Worm (Caenorhabditis elegans) whole organism, L4 larva: Measurements from ENCODE around the gene Y39A1A.20.

Experiments
- F37D6.2 ChIP-seq: sonication (generic microtip); optimal IDR thresholded peaks from 2 replicates; lab custom pipeline; 2016; ENCODE audit warnings: mild to moderate bottlenecking, missing genetic modification characterization, missing compliant biosample characterization
- F49E8.2 ChIP-seq: sonication (generic microtip); optimal IDR thresholded peaks from 2 replicates; lab custom pipeline; 2016; ENCODE audit warnings: missing compliant biosample characterization, mild to moderate bottlenecking, missing genetic modification characterization, borderline replicate concordance
- T26A8.4 ChIP-seq: fragments of 200-800 bp; sonication (Bioruptor generic); IDR thresholded peaks from 2 replicates; pipeline ENCODE4 v1.3.6; 2022; ENCODE audit warnings: missing genetic modification characterization, missing compliant biosample characterization
- Y48G9A.11 ChIP-seq: fragments of 200-800 bp; sonication (Bioruptor generic); IDR thresholded peaks from 2 replicates; pipeline ENCODE4 v1.3.6; 2022; ENCODE audit warnings: missing genetic modification reagents, missing genetic modification characterization, missing compliant biosample characterization
- Y75B8A.6 ChIP-seq: fragments of 200-800 bp; sonication (Bioruptor generic); IDR thresholded peaks from 2 replicates; pipeline ENCODE4 v1.3.6; 2022; ENCODE audit warnings: missing genetic modification reagents, missing genetic modification characterization, missing compliant biosample characterization
- ZK337.2 ChIP-seq: fragments of 200-800 bp; sonication (Bioruptor generic); IDR thresholded peaks from 2 replicates; pipeline ENCODE4 v1.3.6; 2022; ENCODE audit warnings: missing genetic modification reagents, missing genetic modification characterization, missing compliant biosample characterization
- ZK546.5 ChIP-seq, 2 experiments: sonication (generic microtip); optimal IDR thresholded peaks; 2 replicates each; lab custom pipeline; 2017; ENCODE audit warnings: missing biosample characterization in 2 of 2, missing genetic modification characterization in 2 of 2
- aha-1 ChIP-seq: fragments of 150-350 bp; peaks from one replicate; lab custom pipeline; 2014; ENCODE audit warnings: missing biosample characterization, missing genetic modification characterization
- aly-2 ChIP-seq: sonication (generic microtip); optimal IDR thresholded peaks from 2 replicates; lab custom pipeline; 2018; ENCODE audit warnings: missing biosample characterization, missing genetic modification characterization
- ceh-28 ChIP-seq: fragments of 150-350 bp; optimal IDR thresholded peaks from 2 replicates; lab custom pipeline; 2014; ENCODE audit warnings: missing biosample characterization, missing genetic modification reagents, missing genetic modification characterization
- ceh-32 ChIP-seq: sonication (generic microtip); optimal IDR thresholded peaks from 2 replicates; lab custom pipeline; 2016; ENCODE audit warnings: mild to moderate bottlenecking, missing genetic modification characterization, missing compliant biosample characterization; ENCODE audit not compliant: poor library complexity
- ceh-44 ChIP-seq: fragments of 200-800 bp; sonication (Bioruptor generic); IDR thresholded peaks from 2 replicates; pipeline ENCODE4 v1.3.6; 2022; ENCODE audit warnings: missing genetic modification reagents, missing genetic modification characterization, missing compliant biosample characterization
- ces-1 ChIP-seq: fragments of 150-350 bp; sonication (generic microtip); optimal IDR thresholded peaks from 4 replicates; lab custom pipeline; 2014; ENCODE audit warnings: missing biosample characterization, missing genetic modification reagents, missing genetic modification characterization
- daf-12 ChIP-seq: fragments of 150-350 bp; optimal IDR thresholded peaks from 2 replicates; lab custom pipeline; 2014; ENCODE audit warnings: missing biosample characterization, missing genetic modification reagents, missing genetic modification characterization
- daf-16 ChIP-seq, 3 experiments: sonication (generic microtip); optimal IDR thresholded peaks; 2 replicates each; lab custom pipeline; 2016 to 2017; ENCODE audit warnings: missing genetic modification characterization in 3 of 3, missing genetic modification reagents in 3 of 3, mild to moderate bottlenecking in 2 of 3, missing compliant biosample characterization in 2 of 3, missing biosample characterization in 1 of 3, moderate library complexity in 1 of 3
- daf-8 ChIP-seq: fragments of 200-800 bp; sonication (Bioruptor generic); IDR thresholded peaks from 2 replicates; pipeline ENCODE4 v1.3.6; 2022; ENCODE audit warnings: missing genetic modification characterization, missing compliant biosample characterization
- dmd-6 ChIP-seq: fragments of 200-800 bp; sonication (Bioruptor generic); IDR thresholded peaks from 2 replicates; pipeline ENCODE4 v1.3.6; 2022; ENCODE audit warnings: missing genetic modification reagents, missing genetic modification characterization, missing compliant biosample characterization
- dmd-8 ChIP-seq: fragments of 200-800 bp; sonication (Bioruptor generic); IDR thresholded peaks from 2 replicates; pipeline ENCODE4 v1.3.6; 2022; ENCODE audit warnings: missing genetic modification characterization, missing compliant biosample characterization
- dpl-1 ChIP-seq: fragments of 150-350 bp; optimal IDR thresholded peaks from 2 replicates; lab custom pipeline; 2014; ENCODE audit warnings: missing biosample characterization, missing genetic modification reagents, missing genetic modification characterization
- duxl-1 ChIP-seq: sonication (generic microtip); optimal IDR thresholded peaks from 2 replicates; lab custom pipeline; 2016; ENCODE audit warnings: mild to moderate bottlenecking, missing genetic modification characterization, moderate library complexity, missing compliant biosample characterization; ENCODE audit not compliant: poor library complexity
- dve-1 ChIP-seq: sonication (generic microtip); optimal IDR thresholded peaks from 2 replicates; lab custom pipeline; 2017; ENCODE audit warnings: antibody characterized with exemption, mild to moderate bottlenecking, missing genetic modification characterization, missing compliant biosample characterization; ENCODE audit not compliant: insufficient read depth
- egl-43 ChIP-seq: fragments of 200-800 bp; sonication (Bioruptor generic); IDR thresholded peaks from 2 replicates; pipeline ENCODE4 v1.3.6; 2022; ENCODE audit warnings: missing genetic modification reagents, missing genetic modification characterization, missing compliant biosample characterization
- fkh-10 ChIP-seq: fragments of 150-350 bp; optimal IDR thresholded peaks from 2 replicates; lab custom pipeline; 2014; ENCODE audit warnings: missing biosample characterization, missing genetic modification reagents, missing genetic modification characterization
- fos-1 ChIP-seq: fragments of 150-350 bp; optimal IDR thresholded peaks from 2 replicates; lab custom pipeline; 2014; ENCODE audit warnings: missing biosample characterization, missing genetic modification characterization
- hmg-1.1 ChIP-seq: fragments of 200-800 bp; sonication (Bioruptor generic); IDR thresholded peaks from 2 replicates; pipeline ENCODE4 v1.3.6; 2022; ENCODE audit warnings: missing genetic modification reagents, missing genetic modification characterization, missing compliant biosample characterization
- lin-1 ChIP-seq: fragments of 200-800 bp; sonication (Bioruptor generic); IDR thresholded peaks from 2 replicates; pipeline ENCODE4 v1.3.6; 2022; ENCODE audit warnings: missing genetic modification reagents, missing genetic modification characterization, missing compliant biosample characterization
- lir-3 ChIP-seq: sonication (generic microtip); optimal IDR thresholded peaks from 2 replicates; lab custom pipeline; 2016; ENCODE audit warnings: mild to moderate bottlenecking, missing genetic modification characterization, missing compliant biosample characterization
- lsy-2 ChIP-seq, 2 experiments: fragments of 150-350 bp in 1 of 2; sonication (generic microtip) in 1 of 2; optimal IDR thresholded peaks; 2 replicates each; lab custom pipeline; 2014 to 2017; ENCODE audit warnings: missing biosample characterization in 2 of 2, missing genetic modification characterization in 2 of 2
- mxl-3 ChIP-seq: fragments of 200-800 bp; sonication (Bioruptor generic); optimal IDR thresholded peaks from 2 replicates; lab custom pipeline; 2018; ENCODE audit warnings: mild to moderate bottlenecking, missing genetic modification characterization, missing compliant biosample characterization
- nhr-102 ChIP-seq: sonication (generic microtip); optimal IDR thresholded peaks from 2 replicates; lab custom pipeline; 2016; ENCODE audit warnings: mild to moderate bottlenecking, missing genetic modification characterization, moderate library complexity, missing compliant biosample characterization
- nhr-111 ChIP-seq: fragments of 200-800 bp; sonication (Bioruptor generic); optimal IDR thresholded peaks from 2 replicates; lab custom pipeline; 2018; ENCODE audit warnings: mild to moderate bottlenecking, missing genetic modification characterization, missing compliant biosample characterization
- nhr-237 ChIP-seq: sonication (generic microtip); optimal IDR thresholded peaks from 2 replicates; lab custom pipeline; 2017; ENCODE audit warnings: missing biosample characterization, missing genetic modification characterization
- nhr-25 ChIP-seq: sonication (generic microtip); optimal IDR thresholded peaks from 2 replicates; lab custom pipeline; 2017; ENCODE audit warnings: missing genetic modification characterization, mild to moderate bottlenecking, missing compliant biosample characterization, antibody characterized with exemption, moderate library complexity, borderline replicate concordance; ENCODE audit not compliant: insufficient read depth
- nhr-28 ChIP-seq: fragments of 150-350 bp; optimal IDR thresholded peaks from 2 replicates; lab custom pipeline; 2014; ENCODE audit warnings: missing biosample characterization, missing genetic modification characterization
- nhr-41 ChIP-seq: fragments of 200-800 bp; sonication (Bioruptor generic); IDR thresholded peaks from 2 replicates; pipeline ENCODE4 v1.3.6; 2022; ENCODE audit warnings: missing genetic modification reagents, missing genetic modification characterization, missing compliant biosample characterization
- nhr-48 ChIP-seq: sonication (generic microtip); optimal IDR thresholded peaks from 2 replicates; lab custom pipeline; 2016; ENCODE audit warnings: mild to moderate bottlenecking, missing genetic modification characterization, missing compliant biosample characterization
- pqm-1 ChIP-seq: sonication (generic microtip); optimal IDR thresholded peaks from 2 replicates; lab custom pipeline; 2017; ENCODE audit warnings: missing biosample characterization, missing genetic modification characterization
- rbr-2 ChIP-seq: sonication (generic microtip); optimal IDR thresholded peaks from 2 replicates; lab custom pipeline; 2016; ENCODE audit warnings: missing genotype, missing genetic modification characterization, missing compliant biosample characterization
- tra-1 ChIP-seq: fragments of 200-800 bp; sonication (Bioruptor generic); IDR thresholded peaks from 2 replicates; pipeline ENCODE4 v1.3.6; 2022; ENCODE audit warnings: missing genetic modification reagents, missing genetic modification characterization, missing compliant biosample characterization
- unc-39 ChIP-seq: sonication (generic microtip); optimal IDR thresholded peaks from 2 replicates; lab custom pipeline; 2017; ENCODE audit warnings: missing biosample characterization, missing genetic modification characterization
- unc-62 ChIP-seq, 3 experiments: fragments of 150-350 bp in 1 of 3; sonication (generic microtip); optimal IDR thresholded peaks in 2 of 3; peaks in 1 of 3; 1 replicate in 1 of 3; 2 replicates in 2 of 3; lab custom pipeline; 2014 to 2017; ENCODE audit warnings: missing biosample characterization in 3 of 3, missing genetic modification characterization in 3 of 3, missing genetic modification reagents in 3 of 3, missing genotype in 1 of 3
- zag-1 ChIP-seq: fragments of 150-350 bp; optimal IDR thresholded peaks from 2 replicates; lab custom pipeline; 2014; ENCODE audit warnings: missing biosample characterization, missing genetic modification characterization
- zfp-3 ChIP-seq: fragments of 200-800 bp; sonication (Bioruptor generic); conservative IDR thresholded peaks from 2 replicates; pipeline ENCODE4 v1.3.6; 2022; ENCODE audit warnings: missing genetic modification reagents, missing genetic modification characterization, missing compliant biosample characterization
- zip-2 ChIP-seq: fragments of 150-350 bp; optimal IDR thresholded peaks from 2 replicates; lab custom pipeline; 2014; ENCODE audit warnings: missing biosample characterization, missing genetic modification characterization

The Y39A1A.20 gene

DNA sequence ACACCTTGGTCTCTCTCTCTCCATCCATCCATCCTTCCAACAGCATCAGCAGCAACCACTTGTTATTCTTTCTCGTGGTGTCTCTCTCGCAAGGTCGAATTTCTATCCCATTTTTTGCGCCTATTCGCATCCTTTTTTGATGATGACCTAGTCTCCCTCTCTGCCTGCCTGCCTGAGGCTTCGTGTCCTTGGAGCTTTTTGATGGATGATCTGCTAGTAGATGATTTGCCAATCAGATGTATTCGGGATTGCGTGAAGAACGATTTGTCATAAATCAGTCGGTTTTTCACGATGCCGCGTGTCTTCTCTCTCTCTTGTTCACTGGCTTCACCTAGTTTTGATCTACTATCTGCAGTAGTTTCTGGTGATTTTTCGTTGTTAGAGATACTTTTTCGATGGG is 39.1 kb downstream of the Y39A1A.20 start (continued):
- TF ChIP-seq nhr-25 (tag; lab: Kevin White, UChicago) (peak; percentile 41), egl-43 (GFP tag; lab: Robert Waterston, UW) (no peak), ces-1 (GFP tag; lab: Kevin White, UChicago) (no peak), nhr-102 (tag; lab: Kevin White, UChicago) (no peak), ZK337.2 (GFP tag; lab: Robert Waterston, UW) (no peak), nhr-28 (tag; lab: Kevin White, UChicago) (peak; percentile 44), unc-62 (GFP tag; optimal IDR thresholded peaks at IDR 0.05 in 1 of 2; lab: Kevin White, UChicago) (peak in 1 of 2 experiments; percentile 66), unc-62 (tag; optimal IDR thresholded peaks at IDR 0.05; lab: Kevin White, UChicago) (no peak), dmd-6 (GFP tag; lab: Robert Waterston, UW) (no peak), rbr-2 (tag; lab: Kevin White, UChicago) (no peak), ceh-28 (tag; lab: Kevin White, UChicago) (no peak), Y48G9A.11 (GFP tag; lab: Robert Waterston, UW) (no peak), daf-8 (GFP tag; lab: Robert Waterston, UW) (no peak), lin-1 (GFP tag; lab: Robert Waterston, UW) (no peak), Y75B8A.6 (GFP tag; lab: Robert Waterston, UW) (no peak)

- TF ChIP-seq duxl-1 (tag; lab: Kevin White, UChicago), result no peak
- no peak for TF ChIP-seq ZK546.5 (tag; optimal IDR thresholded peaks at IDR 0.05; lab: Kevin White, UChicago)
- no peak for TF ChIP-seq nhr-28 (tag; lab: Kevin White, UChicago)
- peak; percentile 64 for TF ChIP-seq aha-1
- TF ChIP-seq fos-1 (tag; lab: Kevin White, UChicago), result no peak
- TF ChIP-seq daf-12, result no peak
- TF ChIP-seq lsy-2 (tag; optimal IDR thresholded peaks at IDR 0.05; lab: Kevin White, UChicago), result no peak
These were observed 42.0 kb downstream of the Y39A1A.20 start for ce11 chrIII:10658394-10658793.

DNA sequence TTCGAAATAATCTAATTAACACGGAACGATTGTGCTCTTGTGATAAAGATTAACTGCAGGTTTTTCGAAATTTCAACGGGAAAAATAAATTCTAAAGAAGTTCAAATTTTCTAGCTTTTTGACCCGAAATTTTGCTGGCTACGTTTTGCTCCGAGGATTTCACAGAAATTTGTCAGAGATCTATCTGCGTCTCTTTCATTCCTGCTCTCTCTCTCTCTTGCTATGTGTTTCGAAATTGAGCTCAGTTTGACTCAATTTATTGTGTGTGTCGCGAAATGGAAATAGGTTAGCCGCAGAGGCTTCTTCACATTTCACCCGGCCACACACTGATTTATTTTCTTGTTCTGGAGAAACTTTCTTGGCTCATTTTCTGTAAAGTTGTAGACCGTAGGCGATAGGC is 42.7 kb downstream of the Y39A1A.20 start:
- TF ChIP-seq F49E8.2 (tag; lab: Kevin White, UChicago) (no peak), unc-62 (GFP tag; optimal IDR thresholded peaks at IDR 0.05 in 1 of 2; lab: Kevin White, UChicago) (peak in 1 of 2 experiments; percentile 7), unc-62 (tag; optimal IDR thresholded peaks at IDR 0.05; lab: Kevin White, UChicago) (no peak), nhr-41 (GFP tag; lab: Robert Waterston, UW) (no peak), aha-1 (peak; percentile 75), nhr-237 (tag; lab: Kevin White, UChicago) (no peak), ceh-44 (GFP tag; lab: Robert Waterston, UW) (no peak), ces-1 (GFP tag; lab: Kevin White, UChicago) (no peak), fos-1 (tag; lab: Kevin White, UChicago) (no peak), mxl-3 (GFP tag; lab: Kevin White, UChicago) (no peak), hmg-1.1 (GFP tag; lab: Robert Waterston, UW) (0 out of 2 replicates have a peak, but pooled peaks have one; percentile 18)

- TF ChIP-seq fkh-10 (GFP tag; lab: Kevin White, UChicago) (no peak), tra-1 (GFP tag; lab: Robert Waterston, UW) (no peak), pqm-1 (tag; lab: Kevin White, UChicago) (peak; percentile 57), aly-2 (no peak), nhr-48 (tag; lab: Kevin White, UChicago) (no peak), lir-3 (no peak), ZK337.2 (GFP tag; lab: Robert Waterston, UW) (no peak), ceh-32 (no peak), F37D6.2 (tag; lab: Kevin White, UChicago) (no peak), zfp-3 (GFP tag; lab: Robert Waterston, UW) (no peak), dve-1 (tag; lab: Kevin White, UChicago) (peak; percentile 39), T26A8.4 (GFP tag; lab: Robert Waterston, UW) (no peak), zip-2 (tag; lab: Kevin White, UChicago) (no peak), dmd-6 (GFP tag; lab: Robert Waterston, UW) (peak; percentile 46; the same call in 1 of the 2 replicates), zag-1 (tag; lab: Kevin White, UChicago) (no peak), dpl-1 (GFP tag; lab: Kevin White, UChicago) (peak; percentile 5), nhr-111 (GFP tag; lab: Kevin White, UChicago) (no peak), unc-39 (tag; lab: Kevin White, UChicago) (no peak), dmd-8 (GFP tag; lab: Robert Waterston, UW) (no peak), nhr-28 (tag; lab: Kevin White, UChicago) (peak; percentile 26), daf-16 (GFP tag; optimal IDR thresholded peaks at IDR 0.05; lab: Kevin White, UChicago) (no peak), daf-16 (tag; optimal IDR thresholded peaks at IDR 0.05; lab: Kevin White, UChicago) (peak; percentile 37)
These were observed 44.3 kb downstream of the Y39A1A.20 start for ce11 chrIII:10656069-10656468.
